Worm (Caenorhabditis elegans) whole organism, early embryonic: ENCODE data around the gene F47B10.5.

Experiments
- B0310.2 ChIP-seq: sonication (generic microtip); optimal IDR thresholded peaks from 2 replicates; lab custom pipeline; 2016; ENCODE audit warnings: mild to moderate bottlenecking, missing genetic modification characterization, missing compliant biosample characterization
- F13C5.2 ChIP-seq: sonication (generic microtip); optimal IDR thresholded peaks from 2 replicates; lab custom pipeline; 2017; ENCODE audit warnings: mild to moderate bottlenecking, missing genetic modification characterization, inconsistent platforms, missing compliant biosample characterization
- aly-1 ChIP-seq: sonication (generic microtip); optimal IDR thresholded peaks from 2 replicates; lab custom pipeline; 2016; ENCODE audit warnings: missing genetic modification characterization, missing compliant biosample characterization
- ama-1 ChIP-seq: fragments of 150-350 bp; optimal IDR thresholded peaks from 2 replicates; lab custom pipeline; 2014
- ceh-13 ChIP-seq: fragments of 200-800 bp; sonication (Bioruptor generic); optimal IDR thresholded peaks from 2 replicates; lab custom pipeline; 2018; ENCODE audit warnings: mild to moderate bottlenecking, missing genetic modification characterization, missing compliant biosample characterization
- ceh-36 ChIP-seq: sonication (generic microtip); optimal IDR thresholded peaks from 2 replicates; lab custom pipeline; 2016; ENCODE audit warnings: missing genetic modification characterization, inconsistent platforms, missing compliant biosample characterization
- ets-7 ChIP-seq: sonication (generic microtip); optimal IDR thresholded peaks from 2 replicates; lab custom pipeline; 2016; ENCODE audit warnings: missing genotype, missing genetic modification characterization, missing compliant biosample characterization
- flt-1 ChIP-seq: fragments of 200-800 bp; sonication (Bioruptor generic); IDR thresholded peaks from 2 replicates; pipeline ENCODE4 v1.3.6; 2022; ENCODE audit warnings: missing genetic modification characterization, missing compliant biosample characterization
- hmbx-1 ChIP-seq: sonication (generic microtip); optimal IDR thresholded peaks from 2 replicates; lab custom pipeline; 2016; ENCODE audit warnings: mild to moderate bottlenecking, missing genetic modification characterization, missing compliant biosample characterization
- hmg-4 ChIP-seq: fragments of 200-800 bp; sonication (Bioruptor generic); optimal IDR thresholded peaks from 2 replicates; lab custom pipeline; 2018; ENCODE audit warnings: mild to moderate bottlenecking, missing genetic modification characterization, missing compliant biosample characterization
- hnd-1 ChIP-seq: sonication (generic microtip); optimal IDR thresholded peaks from 2 replicates; lab custom pipeline; 2016; ENCODE audit warnings: missing genetic modification characterization, missing compliant biosample characterization
- pes-1 ChIP-seq: fragments of 200-800 bp; sonication (Bioruptor generic); IDR thresholded peaks from 2 replicates; pipeline ENCODE4 v1.3.6; 2022; ENCODE audit warnings: missing genetic modification reagents, missing genetic modification characterization, missing compliant biosample characterization
- scrt-1 ChIP-seq: fragments of 200-800 bp; sonication (Bioruptor generic); IDR thresholded peaks from 2 replicates; pipeline ENCODE4 v1.3.6; 2022; ENCODE audit warnings: missing genetic modification characterization, missing compliant biosample characterization
- sea-1 ChIP-seq: fragments of 200-800 bp; sonication (Bioruptor generic); conservative IDR thresholded peaks from 2 replicates; pipeline ENCODE4 v1.3.6; 2022; ENCODE audit warnings: missing genetic modification characterization, missing compliant biosample characterization
- tbx-11 ChIP-seq: fragments of 200-800 bp; sonication (Bioruptor generic); IDR thresholded peaks from 2 replicates; pipeline ENCODE4 v1.3.6; 2022; ENCODE audit warnings: missing genetic modification characterization, missing compliant biosample characterization
- tbx-37 ChIP-seq: fragments of 200-800 bp; sonication (Bioruptor generic); conservative IDR thresholded peaks from 2 replicates; pipeline ENCODE4 v1.3.6; 2022; ENCODE audit warnings: missing genetic modification reagents, missing genetic modification characterization, missing compliant biosample characterization
- tra-4 ChIP-seq: sonication (generic microtip); optimal IDR thresholded peaks from 2 replicates; lab custom pipeline; 2017; ENCODE audit warnings: missing genetic modification characterization, missing compliant biosample characterization

Gene F47B10.5

DNA sequence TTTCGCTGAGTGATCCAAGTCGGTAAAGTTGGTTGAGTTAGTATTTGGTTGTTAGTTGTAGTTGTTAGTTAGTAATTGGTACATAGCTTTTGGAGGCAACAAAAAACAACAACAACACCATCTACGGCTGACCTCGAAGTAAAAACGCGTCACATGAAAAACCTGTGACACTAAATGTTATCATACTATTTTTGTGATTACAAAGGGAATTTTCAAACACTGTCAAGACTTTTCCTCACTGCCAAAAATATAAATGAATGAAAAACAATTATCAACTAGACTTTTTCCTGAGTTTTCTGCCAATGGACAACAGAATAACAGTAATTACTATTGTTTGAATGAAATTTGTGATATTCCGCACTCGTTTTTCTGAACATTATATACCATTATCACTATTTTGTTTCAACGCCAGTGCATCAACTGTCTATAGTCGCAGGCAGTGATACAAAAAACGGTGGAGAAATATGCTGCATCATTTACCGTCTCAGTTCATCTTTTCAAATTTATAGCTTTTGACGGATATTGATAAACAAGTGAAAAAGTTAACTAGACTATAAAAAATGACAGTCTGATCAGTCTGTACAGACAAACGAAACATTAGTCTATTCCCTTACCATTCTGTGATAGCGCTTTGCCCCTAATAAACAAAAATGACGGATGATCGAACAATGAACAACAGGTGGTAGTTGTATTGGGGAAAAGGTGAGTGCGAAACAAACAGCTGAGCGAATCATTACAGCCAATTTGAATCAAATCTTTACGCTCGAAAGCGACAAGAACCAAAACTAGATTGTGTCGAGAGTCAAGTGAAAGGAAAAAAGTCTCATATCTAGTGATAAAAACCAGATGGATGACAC is 24.3 kb upstream of the F47B10.5 start:
- TF ChIP-seq scrt-1, result no peak
- no peak for TF ChIP-seq tbx-11 (GFP tag; lab: Robert Waterston, UW)
- no peak for TF ChIP-seq ets-7 (tag; lab: Kevin White, UChicago)
- no peak for TF ChIP-seq hmg-4 (GFP tag; lab: Kevin White, UChicago)
- no peak for TF ChIP-seq ama-1 (lab: Kevin White, UChicago)
- no peak for TF ChIP-seq hnd-1
- TF ChIP-seq pes-1 (GFP tag; lab: Robert Waterston, UW), result no peak
- no peak for TF ChIP-seq aly-1 (tag; lab: Kevin White, UChicago)
- no peak for TF ChIP-seq tbx-37 (GFP tag; lab: Robert Waterston, UW)
- no peak for TF ChIP-seq hmbx-1 (tag; lab: Kevin White, UChicago)
- TF ChIP-seq sea-1 (GFP tag; lab: Robert Waterston, UW), result no peak
- TF ChIP-seq F13C5.2, result no peak
- TF ChIP-seq B0310.2 (tag; lab: Kevin White, UChicago), result no peak
- no peak for TF ChIP-seq tra-4 (tag; lab: Kevin White, UChicago)
- no peak for TF ChIP-seq flt-1
- TF ChIP-seq ceh-36, result no peak
- no peak for TF ChIP-seq ceh-13 (GFP tag; lab: Kevin White, UChicago)

DNA sequence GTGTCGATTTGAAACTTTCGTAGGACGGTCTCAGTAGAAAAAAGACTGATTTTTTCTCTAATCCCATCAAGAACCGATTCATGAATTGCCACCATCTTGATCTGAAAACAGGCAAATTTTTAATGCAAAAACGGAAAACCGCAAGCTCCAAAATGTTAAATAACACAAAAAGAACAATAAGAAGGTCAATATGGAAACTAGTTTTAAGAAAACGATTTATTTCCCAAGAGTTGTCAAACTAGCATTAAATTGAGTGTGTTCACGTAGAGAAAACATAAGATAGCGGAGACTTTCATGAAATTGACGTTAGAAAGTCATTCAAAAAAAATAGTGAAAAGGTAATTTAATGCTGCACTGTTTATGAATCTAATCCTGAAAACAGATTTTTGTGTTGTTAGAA is 23.6 kb upstream of the F47B10.5 start, which contains the start of gene F47B10.9:
F47B10.9 (minus strand) TSS at position 101 of the 400 bp plus-strand sequence.
- TF ChIP-seq scrt-1 (no peak), tra-4 (tag; lab: Kevin White, UChicago) (no peak), pes-1 (GFP tag; lab: Robert Waterston, UW) (no peak)

DNA sequence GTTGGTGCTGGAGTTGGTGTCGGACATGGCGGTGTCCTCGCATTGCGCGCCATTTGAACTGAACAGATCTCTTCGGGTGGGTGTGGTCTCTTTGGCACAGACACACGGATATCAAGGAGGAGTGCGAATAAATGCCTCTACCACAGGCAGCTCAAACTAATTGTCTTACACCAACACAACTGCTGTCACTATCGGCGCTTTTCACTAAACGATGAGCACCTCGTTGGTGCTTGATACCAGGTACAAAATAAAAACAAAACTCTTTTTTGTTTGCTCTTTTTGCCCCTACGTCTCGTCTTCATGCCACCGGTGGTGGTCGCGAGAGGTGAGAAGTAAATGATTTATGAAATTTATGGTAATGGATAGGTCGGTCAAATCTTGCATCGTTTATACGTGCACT is 20.4 kb upstream of the F47B10.5 start, which contains the start of gene F47B10.8:
F47B10.8 (minus strand) TSS at position 101 of the 400 bp plus-strand sequence.
- no peak for TF ChIP-seq tbx-11 (GFP tag; lab: Robert Waterston, UW)
- no peak for TF ChIP-seq tbx-37 (GFP tag; lab: Robert Waterston, UW)
- no peak for TF ChIP-seq ets-7 (tag; lab: Kevin White, UChicago)
- TF ChIP-seq B0310.2 (tag; lab: Kevin White, UChicago), result no peak
- TF ChIP-seq hnd-1, result no peak
- TF ChIP-seq F13C5.2, result no peak
- no peak for TF ChIP-seq tra-4 (tag; lab: Kevin White, UChicago)
- no peak for TF ChIP-seq ceh-36
- no peak for TF ChIP-seq ceh-13 (GFP tag; lab: Kevin White, UChicago)
- TF ChIP-seq hmbx-1 (tag; lab: Kevin White, UChicago), result no peak
- TF ChIP-seq scrt-1, result no peak
- no peak for TF ChIP-seq hmg-4 (GFP tag; lab: Kevin White, UChicago)
- no peak for TF ChIP-seq sea-1 (GFP tag; lab: Robert Waterston, UW)
- no peak for TF ChIP-seq ama-1 (lab: Kevin White, UChicago)
- TF ChIP-seq pes-1 (GFP tag; lab: Robert Waterston, UW), result no peak
- TF ChIP-seq aly-1 (tag; lab: Kevin White, UChicago), result no peak

DNA sequence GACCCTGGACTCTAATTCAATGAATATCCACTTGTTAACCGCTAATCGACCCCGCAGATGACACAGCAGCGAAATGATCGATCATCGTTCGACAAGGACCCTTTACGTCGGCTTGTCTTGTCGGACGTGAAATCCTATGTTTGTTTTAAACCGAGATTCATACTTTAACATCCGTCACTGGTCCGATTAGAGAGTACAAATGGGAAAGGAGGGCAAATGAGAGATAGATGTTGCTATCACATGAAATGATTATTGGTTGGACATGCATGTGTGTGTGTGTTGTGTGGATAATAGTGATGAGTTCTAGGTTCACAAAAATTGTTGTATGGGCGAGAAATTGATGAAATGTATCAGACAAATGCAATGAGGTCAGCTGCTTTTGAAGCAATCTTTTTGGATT is 19.3 kb upstream of the F47B10.5 start:
- TF ChIP-seq ceh-13 (GFP tag; lab: Kevin White, UChicago), result no peak
- TF ChIP-seq hnd-1, result no peak
- no peak for TF ChIP-seq ama-1 (lab: Kevin White, UChicago)
- no peak for TF ChIP-seq tbx-37 (GFP tag; lab: Robert Waterston, UW)
- no peak for TF ChIP-seq hmg-4 (GFP tag; lab: Kevin White, UChicago)
- no peak for TF ChIP-seq ceh-36
- TF ChIP-seq B0310.2 (tag; lab: Kevin White, UChicago), result no peak
- no peak for TF ChIP-seq F13C5.2
- no peak for TF ChIP-seq aly-1 (tag; lab: Kevin White, UChicago)
- TF ChIP-seq tra-4 (tag; lab: Kevin White, UChicago), result no peak
- TF ChIP-seq hmbx-1 (tag; lab: Kevin White, UChicago), result no peak
- no peak for TF ChIP-seq flt-1
- TF ChIP-seq ets-7 (tag; lab: Kevin White, UChicago), result no peak
- TF ChIP-seq pes-1 (GFP tag; lab: Robert Waterston, UW), result no peak
- no peak for TF ChIP-seq tbx-11 (GFP tag; lab: Robert Waterston, UW)
- TF ChIP-seq sea-1 (GFP tag; lab: Robert Waterston, UW), result no peak
- no peak for TF ChIP-seq scrt-1

DNA sequence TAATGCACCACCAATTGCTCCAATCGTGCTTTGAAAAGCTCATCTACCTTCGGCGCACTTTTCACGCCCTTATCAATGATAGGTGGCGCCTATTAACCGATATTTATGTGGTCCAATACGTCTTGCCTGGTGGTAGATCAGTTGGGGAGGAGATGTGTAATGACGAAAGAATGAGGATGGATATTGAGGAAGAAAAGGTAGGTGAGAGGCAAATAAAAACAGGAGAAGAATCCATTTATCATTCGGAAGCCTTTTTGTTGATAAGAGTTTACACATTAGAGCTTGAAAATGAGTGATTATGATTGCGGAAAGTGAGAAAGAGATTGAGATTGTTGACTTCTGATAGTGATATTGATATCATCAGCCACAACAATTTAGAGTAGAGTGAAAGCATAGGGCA is 17.1 kb upstream of the F47B10.5 start:
- no peak for TF ChIP-seq ceh-13 (GFP tag; lab: Kevin White, UChicago)
- TF ChIP-seq tbx-37 (GFP tag; lab: Robert Waterston, UW), result no peak
- TF ChIP-seq tra-4 (tag; lab: Kevin White, UChicago), result no peak
- no peak for TF ChIP-seq F13C5.2
- TF ChIP-seq ama-1 (lab: Kevin White, UChicago), result no peak

DNA sequence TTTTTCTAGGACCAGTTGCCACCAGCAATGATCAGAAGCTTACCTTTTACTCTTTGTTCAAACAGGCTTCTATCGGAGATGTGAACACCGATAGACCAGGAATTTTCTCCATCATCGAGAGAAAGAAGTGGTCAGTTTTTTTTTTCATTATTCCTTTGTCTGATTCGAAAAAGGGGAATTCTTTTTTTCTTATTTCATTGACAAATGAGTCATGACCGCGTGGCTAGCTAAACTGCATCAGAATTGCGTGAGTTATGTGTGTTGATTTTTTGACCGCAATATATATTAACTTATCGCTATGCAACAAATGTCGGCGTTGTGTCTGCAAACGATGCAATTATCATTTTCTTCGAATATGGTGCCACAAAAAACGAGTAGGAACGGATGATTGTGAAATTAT is 13.1 kb upstream of the F47B10.5 start:
- TF ChIP-seq scrt-1 (no peak), ets-7 (tag; lab: Kevin White, UChicago) (no peak), ama-1 (lab: Kevin White, UChicago) (no peak), B0310.2 (tag; lab: Kevin White, UChicago) (no peak), tbx-37 (GFP tag; lab: Robert Waterston, UW) (no peak), ceh-36 (no peak), tra-4 (tag; lab: Kevin White, UChicago) (no peak), flt-1 (no peak), pes-1 (GFP tag; lab: Robert Waterston, UW) (no peak), F13C5.2 (no peak), tbx-11 (GFP tag; lab: Robert Waterston, UW) (no peak)

DNA sequence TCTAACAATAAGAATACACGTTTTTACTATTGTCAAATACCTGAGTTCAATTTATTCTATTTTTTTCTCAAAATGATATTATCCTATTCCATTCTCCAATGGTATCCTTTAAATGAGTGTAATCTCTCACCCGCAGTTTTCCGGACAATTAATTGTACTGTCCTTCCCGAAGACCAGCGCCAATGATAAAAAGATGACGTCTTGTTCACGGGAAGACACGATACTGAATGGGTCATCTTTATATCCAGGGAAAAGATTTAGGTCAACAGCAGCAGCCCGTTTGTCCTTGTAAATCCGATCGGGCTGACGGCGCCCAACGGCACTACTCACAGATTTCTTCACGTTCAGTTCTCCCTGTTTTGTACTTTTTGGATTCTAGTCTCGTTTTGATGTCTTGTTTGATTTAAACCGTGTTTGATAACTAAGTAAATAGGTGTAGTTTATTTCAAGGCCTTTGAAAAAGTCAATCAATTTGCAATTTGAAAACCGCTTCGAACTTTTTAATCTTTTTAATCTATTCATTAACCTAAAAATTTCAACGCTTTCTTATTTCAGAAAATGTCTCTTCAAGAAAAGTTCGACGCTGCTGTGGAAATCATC is 12.5 kb upstream of the F47B10.5 start, which contains the start of gene acbp-3:
acbp-3 (plus strand) TSS at position 550 of the 600 bp plus-strand sequence.
- TF ChIP-seq F13C5.2, result no peak
- no peak for TF ChIP-seq ceh-36
- TF ChIP-seq tra-4 (tag; lab: Kevin White, UChicago), result no peak
- TF ChIP-seq ets-7 (tag; lab: Kevin White, UChicago), result no peak
- no peak for TF ChIP-seq B0310.2 (tag; lab: Kevin White, UChicago)
- no peak for TF ChIP-seq hmbx-1 (tag; lab: Kevin White, UChicago)
- no peak for TF ChIP-seq tbx-37 (GFP tag; lab: Robert Waterston, UW)
- no peak for TF ChIP-seq scrt-1
- no peak for TF ChIP-seq ama-1 (lab: Kevin White, UChicago)
- TF ChIP-seq hnd-1, result no peak
- TF ChIP-seq hmg-4 (GFP tag; lab: Kevin White, UChicago), result no peak
- TF ChIP-seq pes-1 (GFP tag; lab: Robert Waterston, UW), result no peak
- TF ChIP-seq tbx-11 (GFP tag; lab: Robert Waterston, UW), result no peak
- no peak for TF ChIP-seq aly-1 (tag; lab: Kevin White, UChicago)
- TF ChIP-seq ceh-13 (GFP tag; lab: Kevin White, UChicago), result no peak
